Worm (Caenorhabditis elegans): Measurements from ENCODE around the gene Y55F3C.9.

Y55F3C.9 gene

ce11 chrIV:684197-684596 lies 43.8 kb downstream of the Y55F3C.9 start, which contains the start of gene cutl-28 (continued):
- TF ChIP-seq fkh-6 (tag; optimal IDR thresholded peaks at IDR 0.05) (no peak), mec-3 (tag; optimal IDR thresholded peaks at IDR 0.05; ENCODE audit: borderline replicate concordance) (no peak)

ce11 chrIV:682726-683340 lies 45.2 kb downstream of the Y55F3C.9 start:
- TF ChIP-seq F13H6.1 (tag; optimal IDR thresholded peaks at IDR 0.05) (peak; percentile 30), K02D7.2 (tag; optimal IDR thresholded peaks at IDR 0.05) (peak; percentile 33), hlh-30 (tag; optimal IDR thresholded peaks at IDR 0.05; ENCODE audit: insufficient read depth) (peak; percentile 87), ceh-24 (tag; optimal IDR thresholded peaks at IDR 0.05) (no peak), syd-9 (tag; optimal IDR thresholded peaks at IDR 0.05) (peak; percentile 50), hlh-13 (GFP tag; optimal IDR thresholded peaks at IDR 0.05) (peak; percentile 50), eyg-1 (tag; optimal IDR thresholded peaks at IDR 0.05) (peak; percentile 34), ceh-45 (GFP tag; IDR thresholded peaks at IDR 0.05) (peak; percentile 81), T23F11.4 (GFP tag; optimal IDR thresholded peaks at IDR 0.05) (peak; percentile 71), unc-3 (GFP tag; conservative IDR thresholded peaks at IDR 0.05) (peak; percentile 81), unc-3 (tag; optimal IDR thresholded peaks at IDR 0.05) (peak; percentile 23), unc-42 (tag; optimal IDR thresholded peaks at IDR 0.05) (peak; percentile 21), pha-4 (tag; optimal IDR thresholded peaks at IDR 0.05) (no peak), pax-1 (tag; optimal IDR thresholded peaks at IDR 0.05) (no peak), unc-55 (GFP tag; optimal IDR thresholded peaks at IDR 0.05) (no peak), sdc-2 (tag; optimal IDR thresholded peaks at IDR 0.05) (peak; percentile 60), odd-2 (tag; optimal IDR thresholded peaks at IDR 0.05) (no peak), hlh-15 (tag; optimal IDR thresholded peaks at IDR 0.05) (no peak), npax-4 (tag; optimal IDR thresholded peaks at IDR 0.05) (peak; percentile 23), gmeb-2 (tag; optimal IDR thresholded peaks at IDR 0.05) (peak; percentile 77), nhr-11 (tag; optimal IDR thresholded peaks at IDR 0.05) (no peak), ceh-14 (tag; optimal IDR thresholded peaks at IDR 0.05) (peak; percentile 75), ceh-30 (tag; optimal IDR thresholded peaks at IDR 0.05) (peak; percentile 51), ceh-31 (tag; optimal IDR thresholded peaks at IDR 0.05) (peak; percentile 48), zip-5 (tag; optimal IDR thresholded peaks at IDR 0.05) (peak; percentile 40), unc-86 (tag; optimal IDR thresholded peaks at IDR 0.05) (peak; percentile 67), hlh-6 (tag; optimal IDR thresholded peaks at IDR 0.05) (peak; percentile 82), elt-2 (tag; optimal IDR thresholded peaks at IDR 0.05) (peak; percentile 81), madf-2 (tag; optimal IDR thresholded peaks at IDR 0.05) (peak; percentile 69), lim-6 (tag; optimal IDR thresholded peaks at IDR 0.05) (peak; percentile 61), rnt-1 (tag; optimal IDR thresholded peaks at IDR 0.05) (peak; percentile 65), dve-1 (tag; optimal IDR thresholded peaks at IDR 0.05) (peak; percentile 62), ceh-34 (tag; optimal IDR thresholded peaks at IDR 0.05) (peak; percentile 63), ceh-19 (GFP tag; optimal IDR thresholded peaks at IDR 0.05) (peak; percentile 64), pros-1 (tag; optimal IDR thresholded peaks at IDR 0.05) (no peak), ref-2 (tag; optimal IDR thresholded peaks at IDR 0.05) (peak; percentile 77), K09A11.1 (tag; optimal IDR thresholded peaks at IDR 0.05; ENCODE audit: insufficient read depth) (peak; percentile 37), che-1 (tag; optimal IDR thresholded peaks at IDR 0.05) (peak; percentile 72), ceh-48 (tag; optimal IDR thresholded peaks at IDR 0.05) (peak; percentile 9), nhr-232 (tag; optimal IDR thresholded peaks at IDR 0.05) (peak; percentile 68), fkh-10 (GFP tag; optimal IDR thresholded peaks at IDR 0.05) (no peak), ceh-22 (tag; optimal IDR thresholded peaks at IDR 0.05) (no peak), mec-3 (tag; optimal IDR thresholded peaks at IDR 0.05; ENCODE audit: borderline replicate concordance) (no peak), dmd-4 (tag; optimal IDR thresholded peaks at IDR 0.05; ENCODE audit: borderline replicate concordance) (peak; percentile 53), pqm-1 (tag; optimal IDR thresholded peaks at IDR 0.05) (peak; percentile 55), ceh-6 (GFP tag; optimal IDR thresholded peaks at IDR 0.05) (peak; percentile 81), Y22D7AL.16 (tag; optimal IDR thresholded peaks at IDR 0.05) (peak; percentile 72), sox-4 (tag; optimal IDR thresholded peaks at IDR 0.05) (peak; percentile 71), hlh-8 (tag; optimal IDR thresholded peaks at IDR 0.05) (peak; percentile 25)
